Worm (Caenorhabditis elegans) whole organism, early embryonic: ENCODE results near the gene Y38H6C.4.

Experiments
- F13C5.2 ChIP-seq: sonication (generic microtip); optimal IDR thresholded peaks from 2 replicates; lab custom pipeline; 2017; ENCODE audit warnings: mild to moderate bottlenecking, missing genetic modification characterization, inconsistent platforms, missing compliant biosample characterization
- aly-1 ChIP-seq: sonication (generic microtip); optimal IDR thresholded peaks from 2 replicates; lab custom pipeline; 2016; ENCODE audit warnings: missing genetic modification characterization, missing compliant biosample characterization
- ama-1 ChIP-seq: fragments of 150-350 bp; optimal IDR thresholded peaks from 2 replicates; lab custom pipeline; 2014
- ceh-13 ChIP-seq: fragments of 200-800 bp; sonication (Bioruptor generic); optimal IDR thresholded peaks from 2 replicates; lab custom pipeline; 2018; ENCODE audit warnings: mild to moderate bottlenecking, missing genetic modification characterization, missing compliant biosample characterization
- ceh-36 ChIP-seq: sonication (generic microtip); optimal IDR thresholded peaks from 2 replicates; lab custom pipeline; 2016; ENCODE audit warnings: missing genetic modification characterization, inconsistent platforms, missing compliant biosample characterization
- ets-7 ChIP-seq: sonication (generic microtip); optimal IDR thresholded peaks from 2 replicates; lab custom pipeline; 2016; ENCODE audit warnings: missing genotype, missing genetic modification characterization, missing compliant biosample characterization
- flt-1 ChIP-seq: fragments of 200-800 bp; sonication (Bioruptor generic); IDR thresholded peaks from 2 replicates; pipeline ENCODE4 v1.3.6; 2022; ENCODE audit warnings: missing genetic modification characterization, missing compliant biosample characterization
- hmbx-1 ChIP-seq: sonication (generic microtip); optimal IDR thresholded peaks from 2 replicates; lab custom pipeline; 2016; ENCODE audit warnings: mild to moderate bottlenecking, missing genetic modification characterization, missing compliant biosample characterization
- hnd-1 ChIP-seq: sonication (generic microtip); optimal IDR thresholded peaks from 2 replicates; lab custom pipeline; 2016; ENCODE audit warnings: missing genetic modification characterization, missing compliant biosample characterization
- pes-1 ChIP-seq: fragments of 200-800 bp; sonication (Bioruptor generic); IDR thresholded peaks from 2 replicates; pipeline ENCODE4 v1.3.6; 2022; ENCODE audit warnings: missing genetic modification reagents, missing genetic modification characterization, missing compliant biosample characterization
- scrt-1 ChIP-seq: fragments of 200-800 bp; sonication (Bioruptor generic); IDR thresholded peaks from 2 replicates; pipeline ENCODE4 v1.3.6; 2022; ENCODE audit warnings: missing genetic modification characterization, missing compliant biosample characterization
- sea-1 ChIP-seq: fragments of 200-800 bp; sonication (Bioruptor generic); conservative IDR thresholded peaks from 2 replicates; pipeline ENCODE4 v1.3.6; 2022; ENCODE audit warnings: missing genetic modification characterization, missing compliant biosample characterization
- tbx-11 ChIP-seq: fragments of 200-800 bp; sonication (Bioruptor generic); IDR thresholded peaks from 2 replicates; pipeline ENCODE4 v1.3.6; 2022; ENCODE audit warnings: missing genetic modification characterization, missing compliant biosample characterization
- tra-4 ChIP-seq: sonication (generic microtip); optimal IDR thresholded peaks from 2 replicates; lab custom pipeline; 2017; ENCODE audit warnings: missing genetic modification characterization, missing compliant biosample characterization

- TF ChIP-seq aly-1 (tag; lab: Kevin White, UChicago) (no peak), hmbx-1 (tag; lab: Kevin White, UChicago) (no peak), scrt-1 (GFP tag; lab: Robert Waterston, UW) (no peak), ama-1 (lab: Kevin White, UChicago) (no peak), pes-1 (GFP tag; lab: Robert Waterston, UW) (no peak), flt-1 (GFP tag; lab: Robert Waterston, UW) (no peak), sea-1 (no peak), F13C5.2 (tag; lab: Kevin White, UChicago) (no peak), tra-4 (tag; lab: Kevin White, UChicago) (no peak), hnd-1 (tag; lab: Kevin White, UChicago) (no peak), ceh-13 (GFP tag; lab: Kevin White, UChicago) (no peak), ets-7 (tag; lab: Kevin White, UChicago) (no peak), tbx-11 (GFP tag; lab: Robert Waterston, UW) (no peak), ceh-36 (tag; lab: Kevin White, UChicago) (no peak)
Observed at ce11 chrV:20518927-20519326, 14.0 kb upstream of the Y38H6C.4 start, which contains the start of gene Y38H6C.25.
